Worm (Caenorhabditis elegans): ENCODE results near the gene clec-54.

clec-54 gene

ce11 chrV:14464368-14464767 is 12.3 kb upstream of the clec-54 start, which contains the start of gene F08H9.4:
Gene F08H9.4 (minus strand): TSS chrV:14464428.
- TF ChIP-seq lsy-2 (tag; optimal IDR thresholded peaks at IDR 0.05), result no peak
- TF ChIP-seq mef-2 (tag; optimal IDR thresholded peaks at IDR 0.05), result no peak
- TF ChIP-seq nhr-85 (tag), result no peak
- no peak for TF ChIP-seq zag-1 (tag; optimal IDR thresholded peaks at IDR 0.05)
- no peak for TF ChIP-seq nhr-90 (tag; optimal IDR thresholded peaks at IDR 0.05; ENCODE audit: poor library complexity)
- TF ChIP-seq unc-30 (tag; optimal IDR thresholded peaks at IDR 0.05), result no peak
- no peak for TF ChIP-seq aly-2 (tag; optimal IDR thresholded peaks at IDR 0.05)
- no peak for TF ChIP-seq nhr-76 (tag; optimal IDR thresholded peaks at IDR 0.05)
- no peak for TF ChIP-seq nhr-19 (GFP tag; conservative IDR thresholded peaks at IDR 0.05)
- no peak for TF ChIP-seq sup-37 (GFP tag; optimal IDR thresholded peaks at IDR 0.05)
- TF ChIP-seq ceh-88 (GFP tag; IDR thresholded peaks at IDR 0.05), result no peak
- no peak for TF ChIP-seq isw-1 (GFP tag; IDR thresholded peaks at IDR 0.05)

ce11 chrV:14468196-14468874 is 8.4 kb upstream of the clec-54 start, which contains the start of gene srz-97:
Gene srz-97 (minus strand): TSS chrV:14468246.
- no peak for TF ChIP-seq F16B12.6 (tag; optimal IDR thresholded peaks at IDR 0.05)
- TF ChIP-seq ceh-82 (tag; optimal IDR thresholded peaks at IDR 0.05), result peak in 1 of 3 experiments; percentile 16
- no peak for TF ChIP-seq lir-3 (tag; optimal IDR thresholded peaks at IDR 0.05; ENCODE audit: poor library complexity)
- TF ChIP-seq nhr-28 (tag; optimal IDR thresholded peaks at IDR 0.05), result no peak
- TF ChIP-seq ztf-4 (tag; optimal IDR thresholded peaks at IDR 0.05), result no peak
- TF ChIP-seq elt-3 (tag; optimal IDR thresholded peaks at IDR 0.05), result no peak
- peak; percentile 41 to 60 for TF ChIP-seq efl-1 (optimal IDR thresholded peaks at IDR 0.05)
- TF ChIP-seq efl-1 (GFP tag; optimal IDR thresholded peaks at IDR 0.05 in 1 of 2), result peak in 1 of 2 experiments; percentile 77
- TF ChIP-seq mef-2 (tag; optimal IDR thresholded peaks at IDR 0.05), result no peak
- no peak for TF ChIP-seq C34B4.2 (tag; optimal IDR thresholded peaks at IDR 0.05)
- TF ChIP-seq nhr-12 (tag; optimal IDR thresholded peaks at IDR 0.05), result no peak
- TF ChIP-seq nhr-237 (tag; optimal IDR thresholded peaks at IDR 0.05), result no peak
- no peak for TF ChIP-seq sox-4 (tag; optimal IDR thresholded peaks at IDR 0.05)
- no peak for TF ChIP-seq pax-3 (tag; optimal IDR thresholded peaks at IDR 0.05)
- no peak for TF ChIP-seq lin-15B (tag; optimal IDR thresholded peaks at IDR 0.05)
- TF ChIP-seq skn-1 (tag; optimal IDR thresholded peaks at IDR 0.05), result no peak
- no peak for TF ChIP-seq zag-1 (tag; optimal IDR thresholded peaks at IDR 0.05)
- TF ChIP-seq swsn-7 (tag; optimal IDR thresholded peaks at IDR 0.05), result peak; percentile 58
- TF ChIP-seq aha-1 (tag; optimal IDR thresholded peaks at IDR 0.05), result no peak
- no peak for TF ChIP-seq mdl-1 (tag; optimal IDR thresholded peaks at IDR 0.05)
- TF ChIP-seq ama-1 (optimal IDR thresholded peaks at IDR 0.05), result no peak
- TF ChIP-seq nhr-84 (tag; optimal IDR thresholded peaks at IDR 0.05), result no peak
- no peak for TF ChIP-seq dsc-1 (tag; optimal IDR thresholded peaks at IDR 0.05)
- no peak for TF ChIP-seq sup-37 (GFP tag; optimal IDR thresholded peaks at IDR 0.05)
- TF ChIP-seq nhr-85 (tag), result peak; percentile 90
- TF ChIP-seq mab-9 (GFP tag; IDR thresholded peaks at IDR 0.05), result no peak
- TF ChIP-seq nhr-71 (tag; optimal IDR thresholded peaks at IDR 0.05), result peak; percentile 73
- TF ChIP-seq nhr-90 (tag; optimal IDR thresholded peaks at IDR 0.05; ENCODE audit: poor library complexity), result peak; percentile 84
- TF ChIP-seq ces-1 (GFP tag; optimal IDR thresholded peaks at IDR 0.05), result no peak
- TF ChIP-seq unc-62 (GFP tag; optimal IDR thresholded peaks at IDR 0.05), result no peak
- TF ChIP-seq hlh-17 (GFP tag; optimal IDR thresholded peaks at IDR 0.05; ENCODE audit: borderline replicate concordance), result no peak
- TF ChIP-seq sptf-1 (tag; optimal IDR thresholded peaks at IDR 0.05), result no peak
- TF ChIP-seq ceh-88 (GFP tag; IDR thresholded peaks at IDR 0.05), result no peak
- TF ChIP-seq tlp-1 (tag; optimal IDR thresholded peaks at IDR 0.05), result no peak
- TF ChIP-seq nhr-47 (tag; optimal IDR thresholded peaks at IDR 0.05), result peak; percentile 73
- no peak for TF ChIP-seq irx-1 (tag; optimal IDR thresholded peaks at IDR 0.05)
- peak; percentile 4 for TF ChIP-seq hlh-4 (tag; optimal IDR thresholded peaks at IDR 0.05)
- TF ChIP-seq lin-39 (tag; optimal IDR thresholded peaks at IDR 0.05), result no peak
- TF ChIP-seq egl-27 (tag; optimal IDR thresholded peaks at IDR 0.05), result no peak
- no peak for TF ChIP-seq unc-86 (tag; optimal IDR thresholded peaks at IDR 0.05)
- no peak for TF ChIP-seq ets-5 (GFP tag; IDR thresholded peaks at IDR 0.05)
- no peak for TF ChIP-seq pag-3 (tag; optimal IDR thresholded peaks at IDR 0.05; ENCODE audit: borderline replicate concordance, insufficient read depth)
- TF ChIP-seq nhr-11 (tag; optimal IDR thresholded peaks at IDR 0.05), result no peak
- TF ChIP-seq ceh-90 (tag; optimal IDR thresholded peaks at IDR 0.05), result no peak
- peak; percentile 4 for TF ChIP-seq mep-1 (tag; optimal IDR thresholded peaks at IDR 0.05)
